Worm (Caenorhabditis elegans): ENCODE results near the gene fan-1.

The fan-1 gene

ce11 chrIV:6576728-6577101 is 28.2 kb downstream of the fan-1 start (continued):
- no peak for TF ChIP-seq aly-2 (tag; optimal IDR thresholded peaks at IDR 0.05)
- no peak for TF ChIP-seq ctbp-1 (GFP tag; IDR thresholded peaks at IDR 0.05)
- TF ChIP-seq nhr-10 (tag; optimal IDR thresholded peaks at IDR 0.05): no peak
- TF ChIP-seq zip-2 (tag; optimal IDR thresholded peaks at IDR 0.05): no peak
- TF ChIP-seq mxl-3 (GFP tag; optimal IDR thresholded peaks at IDR 0.05): peak; percentile 30
- peak in 1 of 2 experiments; percentile 27 for TF ChIP-seq lsy-2 (tag; optimal IDR thresholded peaks at IDR 0.05)
- no peak for TF ChIP-seq fos-1 (tag; optimal IDR thresholded peaks at IDR 0.05)
- no peak for TF ChIP-seq F44E2.7 (GFP tag; IDR thresholded peaks at IDR 0.05)
- no peak for TF ChIP-seq vab-7 (GFP tag; IDR thresholded peaks at IDR 0.05)
- no peak for TF ChIP-seq F10B5.3 (tag; optimal IDR thresholded peaks at IDR 0.05)
- no peak for TF ChIP-seq ZK337.2 (GFP tag; IDR thresholded peaks at IDR 0.05)
- TF ChIP-seq lir-3 (tag; optimal IDR thresholded peaks at IDR 0.05): no peak
- no peak for TF ChIP-seq Y105C5A.15 (GFP tag; IDR thresholded peaks at IDR 0.05)
- no peak for TF ChIP-seq daf-8 (GFP tag; IDR thresholded peaks at IDR 0.05)
- TF ChIP-seq hlh-11 (tag; optimal IDR thresholded peaks at IDR 0.05): peak; percentile 81
- TF ChIP-seq spr-1 (tag; optimal IDR thresholded peaks at IDR 0.05): no peak
- TF ChIP-seq attf-4 (tag; optimal IDR thresholded peaks at IDR 0.05): no peak
- 0 out of 2 replicates have a peak, but pooled peaks have one; percentile 13 for TF ChIP-seq T26A8.4 (GFP tag; IDR thresholded peaks at IDR 0.05)
- peak; percentile 63 for TF ChIP-seq nhr-25 (tag; optimal IDR thresholded peaks at IDR 0.05; ENCODE audit: borderline replicate concordance, insufficient read depth)
- no peak for TF ChIP-seq ztf-11 (tag; optimal IDR thresholded peaks at IDR 0.05)
- peak; percentile 41 for TF ChIP-seq mes-2 (tag; optimal IDR thresholded peaks at IDR 0.05; ENCODE audit: poor library complexity, severe bottlenecking)
- TF ChIP-seq mdt-29 (GFP tag; IDR thresholded peaks at IDR 0.05): no peak

ce11 chrIV:6577914-6578313 is 29.4 kb downstream of the fan-1 start, which contains the start of gene C43G2.3:
Gene C43G2.3, plus strand, starts transcription at chrIV:6578214.
- TF ChIP-seq fos-1 (tag; optimal IDR thresholded peaks at IDR 0.05) (no peak), unc-62 (GFP tag; optimal IDR thresholded peaks at IDR 0.05 in 1 of 2) (no peak), unc-62 (tag; optimal IDR thresholded peaks at IDR 0.05) (no peak), ceh-32 (tag; optimal IDR thresholded peaks at IDR 0.05; ENCODE audit: poor library complexity) (no peak)

- no peak for TF ChIP-seq fos-1 (tag; optimal IDR thresholded peaks at IDR 0.05)
- TF ChIP-seq set-16 (GFP tag; IDR thresholded peaks at IDR 0.05): no peak
- no peak for TF ChIP-seq R02D3.7 (tag; optimal IDR thresholded peaks at IDR 0.05)
- peak; percentile 59 for TF ChIP-seq aha-1 (tag)
- no peak for TF ChIP-seq unc-130 (GFP tag; optimal IDR thresholded peaks at IDR 0.05)
- TF ChIP-seq hif-1 (tag; optimal IDR thresholded peaks at IDR 0.05): no peak
- peak in 1 of 2 experiments; percentile 94 for TF ChIP-seq unc-62 (GFP tag; optimal IDR thresholded peaks at IDR 0.05 in 1 of 2)
- TF ChIP-seq unc-62 (tag; optimal IDR thresholded peaks at IDR 0.05): no peak
- TF ChIP-seq snpc-1.2 (GFP tag; IDR thresholded peaks at IDR 0.05): no peak
- TF ChIP-seq dve-1 (tag; optimal IDR thresholded peaks at IDR 0.05; ENCODE audit: insufficient read depth): no peak
- TF ChIP-seq nhr-77 (tag; optimal IDR thresholded peaks at IDR 0.05): no peak
- TF ChIP-seq dmd-8 (GFP tag; IDR thresholded peaks at IDR 0.05): no peak
- TF ChIP-seq egl-27 (tag; optimal IDR thresholded peaks at IDR 0.05): no peak
Measured at ce11 chrIV:6581658-6582057, 33.2 kb downstream of the fan-1 start.

ce11 chrIV:6582604-6583003 is 34.1 kb downstream of the fan-1 start, which contains the start of gene odr-8:
Gene odr-8, minus strand, starts transcription at chrIV:6582704.
- no peak; the same call in 1 of the 2 replicates for TF ChIP-seq lin-38 (GFP tag; IDR thresholded peaks at IDR 0.05)
- TF ChIP-seq aha-1 (tag): no peak
- TF ChIP-seq dpl-1 (GFP tag; optimal IDR thresholded peaks at IDR 0.05): no peak
- no peak for TF ChIP-seq lsy-2 (tag; optimal IDR thresholded peaks at IDR 0.05)
- TF ChIP-seq mep-1 (tag; optimal IDR thresholded peaks at IDR 0.05): no peak
- no peak for TF ChIP-seq daf-12 (tag; optimal IDR thresholded peaks at IDR 0.05)
- TF ChIP-seq ama-1 (optimal IDR thresholded peaks at IDR 0.05): no peak
- no peak for TF ChIP-seq nhr-237 (tag; optimal IDR thresholded peaks at IDR 0.05)
- TF ChIP-seq lin-15B (tag; optimal IDR thresholded peaks at IDR 0.05): no peak

All from whole organism, L4 larva.